Worm (Caenorhabditis elegans) whole organism, late embryonic: ENCODE measurements around the gene spt-5.

Experiments used
- C08G9.2 ChIP-seq: sonication (generic microtip); optimal IDR thresholded peaks from 2 replicates; lab custom pipeline; 2016; ENCODE audit warnings: mild to moderate bottlenecking, missing genetic modification characterization, moderate library complexity, missing compliant biosample characterization
- F13H6.1 ChIP-seq: sonication (generic microtip); optimal IDR thresholded peaks from 2 replicates; lab custom pipeline; 2016; ENCODE audit warnings: missing genetic modification characterization, missing compliant biosample characterization
- K02D7.2 ChIP-seq: sonication (generic microtip); optimal IDR thresholded peaks from 2 replicates; lab custom pipeline; 2017; ENCODE audit warnings: mild to moderate bottlenecking, missing genetic modification characterization, missing compliant biosample characterization
- K09A11.1 ChIP-seq: sonication (generic microtip); optimal IDR thresholded peaks from 2 replicates; lab custom pipeline; 2017; ENCODE audit warnings: antibody characterized with exemption, mild to moderate bottlenecking, missing genetic modification characterization, missing compliant biosample characterization; ENCODE audit not compliant: insufficient read depth
- T23F11.4 ChIP-seq: fragments of 200-800 bp; sonication (Bioruptor generic); optimal IDR thresholded peaks from 2 replicates; lab custom pipeline; 2018; ENCODE audit warnings: mild to moderate bottlenecking, missing genetic modification characterization, missing compliant biosample characterization
- Y22D7AL.16 ChIP-seq: sonication (generic microtip); optimal IDR thresholded peaks from 2 replicates; lab custom pipeline; 2016; ENCODE audit warnings: missing genetic modification characterization, missing compliant biosample characterization
- ceh-14 ChIP-seq: sonication (generic microtip); optimal IDR thresholded peaks from 2 replicates; lab custom pipeline; 2016; ENCODE audit warnings: missing genotype, missing genetic modification characterization, missing compliant biosample characterization
- ceh-19 ChIP-seq: fragments of 200-800 bp; sonication (Bioruptor generic); optimal IDR thresholded peaks from 2 replicates; lab custom pipeline; 2018; ENCODE audit warnings: mild to moderate bottlenecking, missing genetic modification characterization, missing compliant biosample characterization
- ceh-2 ChIP-seq: sonication (generic microtip); optimal IDR thresholded peaks from 2 replicates; lab custom pipeline; 2016; ENCODE audit warnings: missing genotype, missing genetic modification characterization, missing compliant biosample characterization
- ceh-30 ChIP-seq: fragments of 150-350 bp; optimal IDR thresholded peaks from 2 replicates; lab custom pipeline; 2014; ENCODE audit warnings: missing biosample characterization, missing genetic modification characterization
- ceh-31 ChIP-seq: sonication (generic microtip); optimal IDR thresholded peaks from 2 replicates; lab custom pipeline; 2016; ENCODE audit warnings: missing genetic modification characterization, missing compliant biosample characterization
- ceh-34 ChIP-seq: sonication (generic microtip); optimal IDR thresholded peaks from 2 replicates; lab custom pipeline; 2016; ENCODE audit warnings: mild to moderate bottlenecking, missing genetic modification characterization, missing compliant biosample characterization
- ceh-45 ChIP-seq: fragments of 200-800 bp; sonication (Bioruptor generic); IDR thresholded peaks from 2 replicates; pipeline ENCODE4 v1.3.6; 2022; ENCODE audit warnings: missing genetic modification reagents, missing genetic modification characterization, missing compliant biosample characterization
- ceh-48 ChIP-seq: sonication (generic microtip); optimal IDR thresholded peaks from 2 replicates; lab custom pipeline; 2016; ENCODE audit warnings: missing genetic modification characterization, inconsistent platforms, missing compliant biosample characterization
- ceh-6 ChIP-seq: fragments of 200-800 bp; sonication (Bioruptor generic); optimal IDR thresholded peaks from 2 replicates; lab custom pipeline; 2018; ENCODE audit warnings: mild to moderate bottlenecking, missing genetic modification characterization, missing compliant biosample characterization
- dmd-4 ChIP-seq: sonication (generic microtip); optimal IDR thresholded peaks from 2 replicates; lab custom pipeline; 2016; ENCODE audit warnings: borderline replicate concordance, missing genetic modification characterization, missing compliant biosample characterization
- dve-1 ChIP-seq: sonication (generic microtip); optimal IDR thresholded peaks from 2 replicates; lab custom pipeline; 2017; ENCODE audit warnings: antibody characterized with exemption, mild to moderate bottlenecking, missing genetic modification characterization, missing compliant biosample characterization
- ets-4 ChIP-seq: sonication (generic microtip); optimal IDR thresholded peaks from 2 replicates; lab custom pipeline; 2016; ENCODE audit warnings: missing genetic modification characterization, missing compliant biosample characterization
- eyg-1 ChIP-seq: sonication (generic microtip); optimal IDR thresholded peaks from 2 replicates; lab custom pipeline; 2016; ENCODE audit warnings: missing genotype, missing genetic modification characterization, missing compliant biosample characterization
- fax-1 ChIP-seq: sonication (generic microtip); optimal IDR thresholded peaks from 2 replicates; lab custom pipeline; 2016; ENCODE audit warnings: missing genotype, missing genetic modification characterization, missing compliant biosample characterization
- gmeb-2 ChIP-seq: sonication (generic microtip); optimal IDR thresholded peaks from 2 replicates; lab custom pipeline; 2016; ENCODE audit warnings: missing genetic modification characterization, inconsistent platforms, missing compliant biosample characterization
- hlh-30 ChIP-seq: sonication (generic microtip); optimal IDR thresholded peaks from 2 replicates; lab custom pipeline; 2017; ENCODE audit warnings: antibody characterized with exemption, missing genetic modification characterization, missing compliant biosample characterization; ENCODE audit not compliant: insufficient read depth
- hlh-6 ChIP-seq: sonication (generic microtip); optimal IDR thresholded peaks from 2 replicates; lab custom pipeline; 2016; ENCODE audit warnings: missing genotype, missing genetic modification characterization, missing compliant biosample characterization
- hlh-8 ChIP-seq: sonication (generic microtip); optimal IDR thresholded peaks from 2 replicates; lab custom pipeline; 2016; ENCODE audit warnings: missing genotype, missing genetic modification characterization, missing compliant biosample characterization
- lim-6 ChIP-seq: sonication (generic microtip); optimal IDR thresholded peaks from 2 replicates; lab custom pipeline; 2016; ENCODE audit warnings: missing genetic modification characterization, missing compliant biosample characterization
- madf-2 ChIP-seq: sonication (generic microtip); optimal IDR thresholded peaks from 2 replicates; lab custom pipeline; 2017; ENCODE audit warnings: missing genetic modification characterization, missing compliant biosample characterization
- mec-3 ChIP-seq: sonication (generic microtip); optimal IDR thresholded peaks from 2 replicates; lab custom pipeline; 2016; ENCODE audit warnings: borderline replicate concordance, missing genetic modification characterization, missing compliant biosample characterization
- nfya-1 ChIP-seq: sonication (generic microtip); optimal IDR thresholded peaks from 2 replicates; lab custom pipeline; 2017; ENCODE audit warnings: missing genetic modification characterization, mild to moderate bottlenecking, missing compliant biosample characterization, antibody characterized with exemption, moderate library complexity
- nhr-232 ChIP-seq: sonication (generic microtip); optimal IDR thresholded peaks from 2 replicates; lab custom pipeline; 2016; ENCODE audit warnings: missing genetic modification characterization, missing compliant biosample characterization
- npax-4 ChIP-seq: sonication (generic microtip); optimal IDR thresholded peaks from 2 replicates; lab custom pipeline; 2016; ENCODE audit warnings: missing genetic modification characterization, missing compliant biosample characterization
- pat-9 ChIP-seq: fragments of 200-800 bp; sonication (Bioruptor generic); optimal IDR thresholded peaks from 2 replicates; lab custom pipeline; 2018; ENCODE audit warnings: mild to moderate bottlenecking, missing genetic modification characterization, moderate library complexity, missing compliant biosample characterization
- pha-4 ChIP-seq: fragments of 150-350 bp; optimal IDR thresholded peaks from 2 replicates; lab custom pipeline; 2018; ENCODE audit warnings: missing biosample characterization, missing genetic modification reagents, missing genetic modification characterization
- pqm-1 ChIP-seq: sonication (generic microtip); optimal IDR thresholded peaks from 2 replicates; lab custom pipeline; 2016; ENCODE audit warnings: missing genetic modification characterization, missing compliant biosample characterization
- ref-2 ChIP-seq: sonication (generic microtip); optimal IDR thresholded peaks from 2 replicates; lab custom pipeline; 2016; ENCODE audit warnings: missing genetic modification characterization, missing compliant biosample characterization
- rnt-1 ChIP-seq: sonication (generic microtip); optimal IDR thresholded peaks from 2 replicates; lab custom pipeline; 2016; ENCODE audit warnings: missing genetic modification characterization, missing compliant biosample characterization
- sox-2 ChIP-seq: fragments of 200-800 bp; sonication (Bioruptor generic); IDR thresholded peaks from 2 replicates; pipeline ENCODE4 v1.3.6; 2022; ENCODE audit warnings: missing genetic modification reagents, missing genetic modification characterization, missing compliant biosample characterization
- syd-9 ChIP-seq: sonication (generic microtip); optimal IDR thresholded peaks from 2 replicates; lab custom pipeline; 2016; ENCODE audit warnings: mild to moderate bottlenecking, missing genetic modification characterization, moderate library complexity, missing compliant biosample characterization
- tbx-2 ChIP-seq: sonication (generic microtip); optimal IDR thresholded peaks from 2 replicates; lab custom pipeline; 2016; ENCODE audit warnings: missing genetic modification characterization, missing compliant biosample characterization
- ttx-3 ChIP-seq: sonication (generic microtip); optimal IDR thresholded peaks from 2 replicates; lab custom pipeline; 2016; ENCODE audit warnings: missing genetic modification reagents, missing genetic modification characterization, missing compliant biosample characterization
- unc-55 ChIP-seq: sonication (generic microtip); optimal IDR thresholded peaks from 2 replicates; lab custom pipeline; 2017; ENCODE audit warnings: missing biosample characterization, missing genetic modification reagents, missing genetic modification characterization
- unc-86 ChIP-seq: sonication (generic microtip); optimal IDR thresholded peaks from 2 replicates; lab custom pipeline; 2016; ENCODE audit warnings: missing genetic modification characterization, missing compliant biosample characterization
- zip-5 ChIP-seq: sonication (generic microtip); optimal IDR thresholded peaks from 2 replicates; lab custom pipeline; 2016; ENCODE audit warnings: missing genetic modification characterization, missing compliant biosample characterization
- ztf-16 ChIP-seq: sonication (generic microtip); optimal IDR thresholded peaks from 2 replicates; lab custom pipeline; 2017; ENCODE audit warnings: missing genetic modification characterization, missing compliant biosample characterization

Gene spt-5

ce11 chrIV:12051049-12051792 is at the start of gene spt-5, which contains the start of gene bre-5:
Gene spt-5 (plus strand): TSS chrIV:12051491.
Gene bre-5 (minus strand): TSS chrIV:12051215.
- TF ChIP-seq tbx-2 (tag; lab: Kevin White, UChicago): no peak
- TF ChIP-seq hlh-6: no peak
- no peak for TF ChIP-seq ets-4 (tag; lab: Kevin White, UChicago)
- TF ChIP-seq lim-6 (tag; lab: Kevin White, UChicago): no peak
- no peak for TF ChIP-seq Y22D7AL.16
- TF ChIP-seq ceh-30 (tag; lab: Kevin White, UChicago): no peak
- TF ChIP-seq ceh-2 (tag; lab: Kevin White, UChicago): no peak
- TF ChIP-seq ceh-19 (GFP tag; lab: Kevin White, UChicago): no peak
- no peak for TF ChIP-seq sox-2
- TF ChIP-seq unc-86: no peak
- no peak for TF ChIP-seq ceh-45
- TF ChIP-seq K09A11.1 (tag; lab: Kevin White, UChicago): no peak
- no peak for TF ChIP-seq mec-3 (tag; lab: Kevin White, UChicago)
- TF ChIP-seq ceh-48 (tag; lab: Kevin White, UChicago): no peak
- TF ChIP-seq, all 69 proteins: peak for 0

ce11 chrIV:12005090-12005770 is 46.1 kb upstream of the spt-5 start:
- no peak for TF ChIP-seq ceh-48 (tag; lab: Kevin White, UChicago)
- TF ChIP-seq, all 69 proteins: peak for 0

ce11 chrIV:12009046-12009674 is 42.1 kb upstream of the spt-5 start:
- TF ChIP-seq eyg-1 (no peak), ceh-31 (tag; lab: Kevin White, UChicago) (no peak), fax-1 (no peak), ceh-6 (GFP tag; lab: Kevin White, UChicago) (no peak), sox-2 (no peak), ztf-16 (tag; lab: Kevin White, UChicago) (no peak), zip-5 (no peak), dmd-4 (no peak), ets-4 (tag; lab: Kevin White, UChicago) (no peak), lim-6 (tag; lab: Kevin White, UChicago) (no peak), F13H6.1 (tag; lab: Kevin White, UChicago) (no peak), dve-1 (tag; lab: Kevin White, UChicago) (no peak), ref-2 (tag; lab: Kevin White, UChicago) (no peak), pha-4 (no peak), T23F11.4 (no peak), syd-9 (tag; lab: Kevin White, UChicago) (no peak), K02D7.2 (tag; lab: Kevin White, UChicago) (no peak), gmeb-2 (tag; lab: Kevin White, UChicago) (no peak), pqm-1 (tag; lab: Kevin White, UChicago) (no peak), madf-2 (no peak)
- TF ChIP-seq, all 69 proteins: peak for 0

ce11 chrIV:12010377-12010776 is 40.9 kb upstream of the spt-5 start:
- TF ChIP-seq nfya-1 (tag; lab: Kevin White, UChicago) (peak; percentile 6), ets-4 (tag; lab: Kevin White, UChicago) (no peak), tbx-2 (tag; lab: Kevin White, UChicago) (peak; percentile 38), ceh-34 (tag; lab: Kevin White, UChicago) (peak; percentile 47), pha-4 (no peak), Y22D7AL.16 (no peak), ceh-30 (tag; lab: Kevin White, UChicago) (no peak), dmd-4 (peak; percentile 8), C08G9.2 (tag; lab: Kevin White, UChicago) (no peak), hlh-30 (peak; percentile 6), pat-9 (tag; lab: Kevin White, UChicago) (no peak), syd-9 (tag; lab: Kevin White, UChicago) (peak; percentile 48), hlh-8 (peak; percentile 36), unc-55 (GFP tag; lab: Kevin White, UChicago) (peak; percentile 45), ceh-48 (tag; lab: Kevin White, UChicago) (no peak), ceh-14 (tag; lab: Kevin White, UChicago) (peak; percentile 22), ceh-6 (GFP tag; lab: Kevin White, UChicago) (no peak), ttx-3 (tag; lab: Kevin White, UChicago) (no peak), npax-4 (no peak), nhr-232 (tag; lab: Kevin White, UChicago) (no peak), eyg-1 (no peak), rnt-1 (tag; lab: Kevin White, UChicago) (peak; percentile 76)
